Worm (Caenorhabditis elegans): ENCODE data around the gene cysl-3.

DNA sequence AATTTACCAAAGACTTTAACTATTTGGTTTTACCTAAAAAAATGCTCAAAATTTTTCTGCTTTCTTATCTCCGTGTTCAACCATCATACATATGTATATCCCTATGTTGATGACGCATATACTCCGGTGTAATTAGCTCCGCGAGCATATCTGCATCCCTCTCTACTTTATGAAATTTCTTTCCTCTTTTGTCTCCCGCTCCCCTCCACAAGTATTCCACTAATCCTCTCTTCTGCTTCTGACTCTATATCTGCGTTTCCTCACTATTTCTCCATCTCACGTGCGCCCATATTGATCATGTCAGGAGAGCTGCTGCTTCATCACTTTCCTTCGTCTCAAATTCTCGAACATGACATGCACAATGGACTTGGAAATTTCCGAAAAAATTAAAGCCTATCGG, 39.0 kb upstream of the cysl-3 start, which contains the start of gene H10D18.1:
- TF ChIP-seq hlh-15 (tag; optimal IDR thresholded peaks at IDR 0.05) (no peak), fkh-10 (GFP tag; optimal IDR thresholded peaks at IDR 0.05) (no peak), pha-4 (tag; optimal IDR thresholded peaks at IDR 0.05) (no peak), F13H6.1 (tag; optimal IDR thresholded peaks at IDR 0.05) (no peak), zip-5 (tag; optimal IDR thresholded peaks at IDR 0.05) (no peak)

All from whole organism, late embryonic.